Fruit fly (Drosophila melanogaster): ENCODE measurements around the gene CG9737.

DNA sequence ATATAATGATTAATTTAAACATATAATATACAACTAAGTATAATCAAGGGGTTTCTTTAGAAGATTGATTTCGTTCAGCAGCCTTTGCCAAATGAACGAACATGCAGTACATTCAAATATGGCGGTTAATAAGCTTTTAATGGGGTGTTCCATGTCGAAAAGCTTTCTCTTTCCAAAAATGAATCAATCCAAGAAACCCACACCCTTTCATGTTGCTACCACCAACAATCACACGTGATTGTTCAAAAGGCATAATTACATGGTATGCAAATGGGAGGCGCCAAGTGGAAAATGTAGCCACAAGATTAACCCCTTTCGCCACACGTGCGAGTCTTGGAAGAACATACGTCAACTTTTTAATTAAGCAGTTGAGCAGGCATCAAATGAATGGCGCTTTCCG, 37.2 kb downstream of the CG9737 start:
- TF ChIP-seq Ets96B (tag; optimal IDR thresholded peaks at IDR 0.05), result no peak
- TF ChIP-seq CG11762 (GFP tag; optimal IDR thresholded peaks at IDR 0.05; ENCODE audit: insufficient read depth), result no peak
- TF ChIP-seq CG10631 (GFP tag; optimal IDR thresholded peaks at IDR 0.05), result no peak
- TF ChIP-seq OdsH (GFP tag; optimal IDR thresholded peaks at IDR 0.05), result no peak
- no peak for TF ChIP-seq CG3919 (GFP tag; optimal IDR thresholded peaks at IDR 0.05)
- TF ChIP-seq CG7368 (GFP tag; optimal IDR thresholded peaks at IDR 0.05), result no peak

All from whole organism, prepupa.